Fruit fly (Drosophila melanogaster) whole organism, prepupa: ENCODE measurements around the gene CG14362.
A peak's percentile ranks its signal among the peaks of the same experiment; 100 is the strongest.

ENCODE experiments used
- Blimp-1 ChIP-seq: fragments of 200-800 bp; sonication (Bioruptor generic); optimal IDR thresholded peaks from 3 replicates; lab custom pipeline; 2017; ENCODE audit warnings: missing biosample characterization, missing genetic modification characterization, mild to moderate bottlenecking, moderate library complexity, missing genetic modification reagents
- CG10631 ChIP-seq: fragments of 200-800 bp; sonication (Bioruptor generic); optimal IDR thresholded peaks from 2 replicates; lab custom pipeline; 2016; ENCODE audit warnings: missing biosample characterization, missing genetic modification characterization
- CG10669 ChIP-seq: fragments of 200-800 bp; sonication (Bioruptor generic); optimal IDR thresholded peaks from 3 replicates; lab custom pipeline; 2018; ENCODE audit warnings: missing biosample characterization, mild to moderate bottlenecking, missing genetic modification characterization, moderate library complexity
- CG11762 ChIP-seq: fragments of 200-800 bp; sonication (Bioruptor generic); optimal IDR thresholded peaks from 3 replicates; lab custom pipeline; 2016; ENCODE audit warnings: missing biosample characterization, missing genetic modification characterization; ENCODE audit not compliant: insufficient read depth
- CG11902 ChIP-seq: fragments of 200-800 bp; sonication (Bioruptor generic); optimal IDR thresholded peaks from 3 replicates; lab custom pipeline; 2016; ENCODE audit warnings: missing biosample characterization, missing genetic modification characterization
- CG15336 ChIP-seq: fragments of 200-800 bp; sonication (Bioruptor generic); IDR thresholded peaks from 2 replicates; pipeline ENCODE4 v1.3.6; 2022; ENCODE audit warnings: missing biosample characterization, missing genetic modification characterization
- CG1621 ChIP-seq: fragments of 200-800 bp; sonication (Bioruptor generic); optimal IDR thresholded peaks from 3 replicates; lab custom pipeline; 2018; ENCODE audit warnings: missing biosample characterization, mild to moderate bottlenecking, missing genetic modification characterization
- CG16779 ChIP-seq: fragments of 200-800 bp; sonication (Bioruptor generic); optimal IDR thresholded peaks from 3 replicates; lab custom pipeline; 2017; ENCODE audit warnings: missing biosample characterization, mild to moderate bottlenecking, missing genetic modification characterization
- CG3032 ChIP-seq: fragments of 200-800 bp; optimal IDR thresholded peaks from 2 replicates; lab custom pipeline; 2019; ENCODE audit warnings: missing biosample characterization, mild to moderate bottlenecking, missing genetic modification characterization, moderate library complexity
- CG31627 ChIP-seq: fragments of 200-800 bp; sonication (Bioruptor generic); optimal IDR thresholded peaks from 3 replicates; lab custom pipeline; 2016; ENCODE audit warnings: missing biosample characterization, missing genetic modification characterization
- CG34406 ChIP-seq: fragments of 200-800 bp; sonication (Bioruptor generic); optimal IDR thresholded peaks from 3 replicates; lab custom pipeline; 2016; ENCODE audit warnings: missing biosample characterization, missing genetic modification characterization
- CG3919 ChIP-seq: fragments of 200-800 bp; sonication (Bioruptor generic); optimal IDR thresholded peaks from 3 replicates; lab custom pipeline; 2016; ENCODE audit warnings: missing biosample characterization, missing genetic modification characterization
- CG4318 ChIP-seq: fragments of 200-800 bp; sonication (Bioruptor generic); optimal IDR thresholded peaks from 3 replicates; lab custom pipeline; 2017; ENCODE audit warnings: missing biosample characterization, mild to moderate bottlenecking, missing genetic modification characterization
- CG6163 ChIP-seq: fragments of 200-800 bp; sonication (Bioruptor generic); IDR thresholded peaks from 3 replicates; pipeline ENCODE4 v1.3.6; 2022; ENCODE audit warnings: missing biosample characterization, missing genetic modification characterization
- CG6276 ChIP-seq: fragments of 200-800 bp; sonication (Bioruptor generic); optimal IDR thresholded peaks from 2 replicates; lab custom pipeline; 2017; ENCODE audit warnings: missing biosample characterization, mild to moderate bottlenecking, missing genetic modification characterization
- CG6792 ChIP-seq: fragments of 200-800 bp; sonication (Bioruptor generic); optimal IDR thresholded peaks from 3 replicates; lab custom pipeline; 2016; ENCODE audit warnings: missing biosample characterization, missing genetic modification characterization
- CG6808 ChIP-seq: fragments of 200-800 bp; sonication (Bioruptor generic); optimal IDR thresholded peaks from 3 replicates; lab custom pipeline; 2017; ENCODE audit warnings: missing biosample characterization, missing genetic modification characterization, mild to moderate bottlenecking, moderate library complexity, missing genetic modification reagents
- CG6854 ChIP-seq: fragments of 200-800 bp; sonication (Bioruptor generic); optimal IDR thresholded peaks from 2 replicates; lab custom pipeline; 2017; ENCODE audit warnings: missing biosample characterization, mild to moderate bottlenecking, missing genetic modification characterization
- CG8119 ChIP-seq: fragments of 200-800 bp; sonication (Bioruptor generic); IDR thresholded peaks from 3 replicates; pipeline ENCODE4 v1.3.6; 2022; ENCODE audit warnings: missing biosample characterization, missing genetic modification characterization
- CG8319 ChIP-seq: fragments of 200-800 bp; sonication (Bioruptor generic); optimal IDR thresholded peaks from 3 replicates; lab custom pipeline; 2016; ENCODE audit warnings: missing biosample characterization, missing genetic modification characterization
- Eip75B ChIP-seq: fragments of 200-800 bp; sonication (Bioruptor generic); optimal IDR thresholded peaks from 3 replicates; lab custom pipeline; 2016; ENCODE audit warnings: missing biosample characterization, missing genetic modification characterization
- Gug ChIP-seq: fragments of 200-800 bp; sonication (Bioruptor generic); IDR thresholded peaks from 2 replicates; pipeline ENCODE4 v1.3.6; 2022; ENCODE audit warnings: missing biosample characterization, missing genetic modification characterization
- Hr39 ChIP-seq: fragments of 200-800 bp; sonication (Bioruptor generic); optimal IDR thresholded peaks from 2 replicates; lab custom pipeline; 2016; ENCODE audit warnings: missing biosample characterization, missing genetic modification characterization
- Hr4 ChIP-seq: fragments of 200-800 bp; sonication (Bioruptor generic); optimal IDR thresholded peaks from 3 replicates; lab custom pipeline; 2016; ENCODE audit warnings: missing biosample characterization, missing genetic modification characterization
- Lpt ChIP-seq: fragments of 200-800 bp; sonication (Bioruptor generic); optimal IDR thresholded peaks from 3 replicates; lab custom pipeline; 2016; ENCODE audit warnings: missing biosample characterization, missing genetic modification characterization
- Met ChIP-seq: fragments of 200-800 bp; sonication (Bioruptor generic); optimal IDR thresholded peaks from 3 replicates; lab custom pipeline; 2016; ENCODE audit warnings: missing biosample characterization, missing genetic modification characterization
- OdsH ChIP-seq: fragments of 200-800 bp; sonication (Bioruptor generic); optimal IDR thresholded peaks from 3 replicates; lab custom pipeline; 2016; ENCODE audit warnings: missing biosample characterization, missing genetic modification characterization
- Smox ChIP-seq: fragments of 200-800 bp; sonication (Bioruptor generic); optimal IDR thresholded peaks from 3 replicates; lab custom pipeline; 2016; ENCODE audit warnings: missing biosample characterization, missing genetic modification characterization
- Sox102F ChIP-seq: fragments of 200-800 bp; sonication (Bioruptor generic); optimal IDR thresholded peaks from 2 replicates; lab custom pipeline; 2016; ENCODE audit warnings: missing biosample characterization, mild to moderate bottlenecking, missing genetic modification characterization
- Sox14 ChIP-seq: fragments of 200-800 bp; sonication (Bioruptor generic); optimal IDR thresholded peaks from 3 replicates; lab custom pipeline; 2016; ENCODE audit warnings: missing biosample characterization, missing genetic modification characterization
- Sox15 ChIP-seq: fragments of 200-800 bp; sonication (Bioruptor generic); optimal IDR thresholded peaks from 3 replicates; lab custom pipeline; 2016; ENCODE audit warnings: missing biosample characterization, missing genetic modification characterization
- achi ChIP-seq: fragments of 200-800 bp; sonication (Bioruptor generic); optimal IDR thresholded peaks from 3 replicates; lab custom pipeline; 2016; ENCODE audit warnings: missing biosample characterization, missing genetic modification characterization
- acj6 ChIP-seq: fragments of 200-800 bp; sonication (Bioruptor generic); optimal IDR thresholded peaks from 3 replicates; lab custom pipeline; 2016; ENCODE audit warnings: missing biosample characterization, missing genetic modification characterization
- cyc ChIP-seq: fragments of 200-800 bp; sonication (Bioruptor generic); optimal IDR thresholded peaks from 3 replicates; lab custom pipeline; 2016; ENCODE audit warnings: missing biosample characterization, missing genetic modification characterization
- dac ChIP-seq: fragments of 200-800 bp; sonication (Bioruptor generic); optimal IDR thresholded peaks from 2 replicates; lab custom pipeline; 2017; ENCODE audit warnings: missing biosample characterization, mild to moderate bottlenecking, missing genetic modification characterization
- dsx ChIP-seq: fragments of 200-800 bp; optimal IDR thresholded peaks from 3 replicates; lab custom pipeline; 2019; ENCODE audit warnings: missing biosample characterization, mild to moderate bottlenecking, missing genetic modification characterization, moderate library complexity; ENCODE audit not compliant: poor library complexity, severe bottlenecking
- esn ChIP-seq: fragments of 200-800 bp; sonication (Bioruptor generic); optimal IDR thresholded peaks from 2 replicates; lab custom pipeline; 2016; ENCODE audit warnings: missing biosample characterization, mild to moderate bottlenecking, missing genetic modification characterization, moderate library complexity
- fd59A ChIP-seq: fragments of 200-800 bp; sonication (Bioruptor generic); optimal IDR thresholded peaks from 2 replicates; lab custom pipeline; 2017; ENCODE audit warnings: missing biosample characterization, mild to moderate bottlenecking, missing genetic modification characterization, missing genetic modification reagents
- fd85E ChIP-seq: fragments of 200-800 bp; sonication (Bioruptor generic); optimal IDR thresholded peaks from 3 replicates; lab custom pipeline; 2016; ENCODE audit warnings: missing biosample characterization, missing genetic modification characterization
- fkh ChIP-seq: fragments of 200-800 bp; sonication (Bioruptor generic); optimal IDR thresholded peaks from 3 replicates; lab custom pipeline; 2017; ENCODE audit warnings: missing biosample characterization, mild to moderate bottlenecking, missing genetic modification characterization, moderate library complexity
- lz ChIP-seq: fragments of 200-800 bp; sonication (Bioruptor generic); optimal IDR thresholded peaks from 3 replicates; lab custom pipeline; 2016; ENCODE audit warnings: missing biosample characterization, missing genetic modification characterization
- pdm3 ChIP-seq: fragments of 200-800 bp; sonication (Bioruptor generic); optimal IDR thresholded peaks from 3 replicates; lab custom pipeline; 2016; ENCODE audit warnings: missing biosample characterization, missing genetic modification characterization
- spab ChIP-seq: fragments of 200-800 bp; sonication (Bioruptor generic); optimal IDR thresholded peaks from 2 replicates; lab custom pipeline; 2017; ENCODE audit warnings: missing biosample characterization, mild to moderate bottlenecking, missing genetic modification characterization, missing genetic modification reagents
- ss ChIP-seq, 2 experiments: fragments of 200-800 bp; sonication (Bioruptor generic); optimal IDR thresholded peaks; 2 replicates in 1 of 2; 3 replicates in 1 of 2; lab custom pipeline; 2017 to 2018; ENCODE audit warnings: mild to moderate bottlenecking in 2 of 2, missing biosample characterization in 2 of 2, missing genetic modification characterization in 2 of 2, moderate library complexity in 1 of 2
- svp ChIP-seq: fragments of 200-800 bp; sonication (Bioruptor generic); peaks from one replicate; lab custom pipeline; 2016; ENCODE audit warnings: missing biosample characterization, missing genetic modification characterization
- topi ChIP-seq: fragments of 200-800 bp; sonication (Bioruptor generic); optimal IDR thresholded peaks from 3 replicates; lab custom pipeline; 2016; ENCODE audit warnings: missing biosample characterization, missing genetic modification characterization
- vri ChIP-seq: fragments of 200-800 bp; sonication (Bioruptor generic); optimal IDR thresholded peaks from 3 replicates; lab custom pipeline; 2016; ENCODE audit warnings: missing biosample characterization, mild to moderate bottlenecking, missing genetic modification characterization

Gene CG14362

DNA sequence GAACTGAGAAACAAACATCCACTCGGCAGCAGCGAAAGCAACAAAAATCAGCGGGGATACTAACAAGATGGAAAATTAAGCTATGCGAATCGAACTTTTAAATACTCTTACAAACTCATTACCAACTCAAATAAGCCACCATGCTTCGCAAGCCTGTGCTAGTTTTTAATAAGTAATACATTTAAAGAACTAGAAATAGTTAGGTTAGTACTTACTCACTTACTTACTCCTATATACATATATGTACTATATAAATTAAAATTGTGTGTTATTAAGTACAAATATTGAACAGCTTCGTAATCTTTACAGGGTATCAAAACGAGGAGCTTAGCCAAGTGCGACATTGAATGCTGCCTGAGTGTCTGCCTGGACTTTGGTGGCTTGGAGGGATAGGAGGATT lies 4.3 kb downstream of the CG14362 start (continued):
- TF ChIP-seq dsx (peak; percentile 42), topi (peak; percentile 21), achi (GFP tag; lab: Kevin White, UChicago) (no peak), Blimp-1 (peak; percentile 25), Hr4 (GFP tag; lab: Kevin White, UChicago) (no peak), acj6 (GFP tag; lab: Kevin White, UChicago) (peak; percentile 35), CG6808 (GFP tag; lab: Kevin White, UChicago) (peak; percentile 39), ss (GFP tag; optimal IDR thresholded peaks at IDR 0.05; lab: Kevin White, UChicago) (peak in 1 of 2 experiments; percentile 39), pdm3 (GFP tag; lab: Kevin White, UChicago) (peak; percentile 18), CG11762 (GFP tag; lab: Kevin White, UChicago) (no peak), Met (GFP tag; lab: Kevin White, UChicago) (peak; percentile 51), CG6854 (no peak), CG31627 (GFP tag; lab: Kevin White, UChicago) (no peak), CG1621 (tag; lab: Kevin White, UChicago) (no peak), CG10669 (peak; percentile 37), fd85E (no peak), cyc (GFP tag; lab: Kevin White, UChicago) (peak; percentile 20), CG3919 (GFP tag; lab: Kevin White, UChicago) (peak; percentile 28), dac (GFP tag; lab: Kevin White, UChicago) (no peak), lz (no peak), CG4318 (GFP tag; lab: Kevin White, UChicago) (no peak), fkh (no peak), CG8119 (no peak), CG11902 (peak; percentile 17), CG6163 (GFP tag; lab: Robert Waterston, UW) (no peak), CG6276 (no peak), CG6792 (GFP tag; lab: Kevin White, UChicago) (peak; percentile 26), CG3032 (tag; lab: Kevin White, UChicago) (peak; percentile 42)
- TF ChIP-seq, all 60 proteins: peak for 32

dm6 chr3R:13849327-13849726 lies 5.9 kb downstream of the CG14362 start:
- peak; percentile 62 for TF ChIP-seq Hr39 (GFP tag; lab: Kevin White, UChicago)
- TF ChIP-seq CG10631, result peak; percentile 81
- TF ChIP-seq topi, result peak; percentile 81
- peak; percentile 74 for TF ChIP-seq dsx
- 0 out of 3 replicates have a peak, but pooled peaks have one; percentile 30 for TF ChIP-seq CG8119
- TF ChIP-seq Sox102F, result peak; percentile 83
- peak; percentile 74 for TF ChIP-seq CG6792 (GFP tag; lab: Kevin White, UChicago)
- peak; percentile 30 to 56 for TF ChIP-seq ss (GFP tag; optimal IDR thresholded peaks at IDR 0.05; lab: Kevin White, UChicago)
- peak; percentile 88 for TF ChIP-seq esn
- peak; percentile 88 for TF ChIP-seq svp (GFP tag; lab: Kevin White, UChicago)
- peak; percentile 32 for TF ChIP-seq CG8319
- TF ChIP-seq CG31627 (GFP tag; lab: Kevin White, UChicago), result peak; percentile 66
- peak; percentile 83 for TF ChIP-seq Smox (GFP tag; lab: Kevin White, UChicago)
- TF ChIP-seq spab (GFP tag; lab: Kevin White, UChicago), result peak; percentile 62
- TF ChIP-seq CG6276, result no peak
- TF ChIP-seq fd59A, result peak; percentile 61
- TF ChIP-seq pdm3 (GFP tag; lab: Kevin White, UChicago), result peak; percentile 62
- TF ChIP-seq OdsH (GFP tag; lab: Kevin White, UChicago), result peak; percentile 70
- peak; percentile 74 for TF ChIP-seq vri (GFP tag; lab: Kevin White, UChicago)
- TF ChIP-seq Sox14 (GFP tag; lab: Kevin White, UChicago), result peak; percentile 59
- peak; percentile 76 for TF ChIP-seq cyc (GFP tag; lab: Kevin White, UChicago)
- TF ChIP-seq Sox15, result peak; percentile 29
- TF ChIP-seq CG34406 (GFP tag; lab: Kevin White, UChicago), result peak; percentile 70
- TF ChIP-seq Eip75B, result peak; percentile 71
- TF ChIP-seq achi (GFP tag; lab: Kevin White, UChicago), result peak; percentile 72
- TF ChIP-seq CG3032 (tag; lab: Kevin White, UChicago), result peak; percentile 76
- TF ChIP-seq CG16779 (tag; lab: Kevin White, UChicago), result no peak
- TF ChIP-seq CG6808 (GFP tag; lab: Kevin White, UChicago), result peak; percentile 61
- no peak for TF ChIP-seq Lpt (GFP tag; lab: Kevin White, UChicago)
- peak; percentile 74 for TF ChIP-seq CG3919 (GFP tag; lab: Kevin White, UChicago)
- TF ChIP-seq CG11762 (GFP tag; lab: Kevin White, UChicago), result peak; percentile 62
- TF ChIP-seq CG4318 (GFP tag; lab: Kevin White, UChicago), result no peak
- TF ChIP-seq acj6 (GFP tag; lab: Kevin White, UChicago), result peak; percentile 76
- peak; percentile 37; the same call in 1 of the 2 replicates for TF ChIP-seq CG15336 (GFP tag; lab: Robert Waterston, UW)
- TF ChIP-seq CG6854, result peak; percentile 46
- TF ChIP-seq Blimp-1, result peak; percentile 54
- TF ChIP-seq CG6163 (GFP tag; lab: Robert Waterston, UW), result peak; percentile 69
- TF ChIP-seq Gug (GFP tag; lab: Robert Waterston, UW), result 0 out of 2 replicates have a peak, but pooled peaks have one; percentile 22
